Worm (Caenorhabditis elegans): ENCODE measurements around the gene nhr-168.
A peak's percentile ranks its signal among the peaks of the same experiment; 100 is the strongest.

nhr-168 gene

ce11 chrV:13357652-13358281, 24.1 kb upstream of the nhr-168 start, which contains the start of gene F32H5.1:
Gene F32H5.1, minus strand, starts transcription at chrV:13358037.
- TF ChIP-seq nhr-6 (tag; optimal IDR thresholded peaks at IDR 0.05): no peak
- no peak for TF ChIP-seq lin-39 (tag; optimal IDR thresholded peaks at IDR 0.05)
- peak; percentile 67 for TF ChIP-seq dmd-6 (GFP tag; IDR thresholded peaks at IDR 0.05)
- no peak for TF ChIP-seq saeg-2 (GFP tag; IDR thresholded peaks at IDR 0.05)
- TF ChIP-seq lin-13 (GFP tag; optimal IDR thresholded peaks at IDR 0.05): no peak
- TF ChIP-seq nhr-28 (tag; optimal IDR thresholded peaks at IDR 0.05): peak; percentile 42
- no peak for TF ChIP-seq ZK337.2 (GFP tag; IDR thresholded peaks at IDR 0.05)
- TF ChIP-seq mep-1 (tag; optimal IDR thresholded peaks at IDR 0.05): no peak
- no peak for TF ChIP-seq nhr-42 (GFP tag; IDR thresholded peaks at IDR 0.05)
- no peak for TF ChIP-seq F10B5.3 (tag; optimal IDR thresholded peaks at IDR 0.05)
- no peak for TF ChIP-seq ceh-44 (GFP tag; IDR thresholded peaks at IDR 0.05)
- no peak for TF ChIP-seq ceh-62 (tag; optimal IDR thresholded peaks at IDR 0.05)
- TF ChIP-seq nhr-77 (tag; optimal IDR thresholded peaks at IDR 0.05): no peak
- no peak for TF ChIP-seq spr-3 (GFP tag; optimal IDR thresholded peaks at IDR 0.05)
- peak in 1 of 2 experiments; percentile 11 for TF ChIP-seq lsy-2 (tag; optimal IDR thresholded peaks at IDR 0.05)
- no peak for TF ChIP-seq D1046.2 (GFP tag; IDR thresholded peaks at IDR 0.05)
- peak; percentile 31 for TF ChIP-seq dve-1 (tag; optimal IDR thresholded peaks at IDR 0.05; ENCODE audit: insufficient read depth)
- TF ChIP-seq Y48G9A.11 (GFP tag; IDR thresholded peaks at IDR 0.05): no peak
- no peak for TF ChIP-seq snpc-1.2 (GFP tag; IDR thresholded peaks at IDR 0.05)
- peak; percentile 81 for TF ChIP-seq ztf-7 (tag; optimal IDR thresholded peaks at IDR 0.05)
- no peak for TF ChIP-seq daf-8 (GFP tag; IDR thresholded peaks at IDR 0.05)
- TF ChIP-seq Y105C5A.15 (GFP tag; IDR thresholded peaks at IDR 0.05): no peak
- TF ChIP-seq ceh-82 (tag; optimal IDR thresholded peaks at IDR 0.05): no peak
- peak; percentile 88 for TF ChIP-seq pqm-1 (tag; optimal IDR thresholded peaks at IDR 0.05)
- peak; percentile 18 for TF ChIP-seq aha-1 (tag)

ce11 chrV:13356210-13356609, 22.5 kb upstream of the nhr-168 start:
- TF ChIP-seq Y75B8A.6 (GFP tag; IDR thresholded peaks at IDR 0.05): no peak
- peak in 1 of 2 experiments; percentile 82 for TF ChIP-seq unc-62 (GFP tag; optimal IDR thresholded peaks at IDR 0.05 in 1 of 2)
- TF ChIP-seq unc-62 (tag; optimal IDR thresholded peaks at IDR 0.05): no peak

- TF ChIP-seq lsy-2 (tag; optimal IDR thresholded peaks at IDR 0.05): peak in 1 of 2 experiments; percentile 19
- peak in 1 of 2 experiments; percentile 67 for TF ChIP-seq unc-62 (GFP tag; optimal IDR thresholded peaks at IDR 0.05 in 1 of 2)
- no peak for TF ChIP-seq unc-62 (tag; optimal IDR thresholded peaks at IDR 0.05)
- no peak for TF ChIP-seq F37D6.2 (tag; optimal IDR thresholded peaks at IDR 0.05)
Observed at ce11 chrV:13352415-13352814, 18.7 kb upstream of the nhr-168 start.

ce11 chrV:13351773-13352172, 18.1 kb upstream of the nhr-168 start:
- TF ChIP-seq ceh-20 (GFP tag; IDR thresholded peaks at IDR 0.05): peak; percentile 71
- peak in 1 of 2 experiments; percentile 99 for TF ChIP-seq unc-62 (GFP tag; optimal IDR thresholded peaks at IDR 0.05 in 1 of 2)
- TF ChIP-seq unc-62 (tag; optimal IDR thresholded peaks at IDR 0.05): no peak
- TF ChIP-seq attf-4 (tag; optimal IDR thresholded peaks at IDR 0.05): no peak
- TF ChIP-seq ztf-7 (tag; optimal IDR thresholded peaks at IDR 0.05): no peak
- peak in 1 of 2 experiments; percentile 30 for TF ChIP-seq lsy-2 (tag; optimal IDR thresholded peaks at IDR 0.05)

- TF ChIP-seq aha-1 (tag) (no peak), fkh-10 (GFP tag; optimal IDR thresholded peaks at IDR 0.05) (peak; percentile 11)
Observed at ce11 chrV:13350302-13350701, 16.6 kb upstream of the nhr-168 start.

ce11 chrV:13345867-13346328, 12.2 kb upstream of the nhr-168 start, which contains the start of gene twk-43:
Gene twk-43, plus strand, starts transcription at chrV:13346278.
- no peak for TF ChIP-seq duxl-1 (tag; optimal IDR thresholded peaks at IDR 0.05; ENCODE audit: poor library complexity)
- no peak for TF ChIP-seq nhr-25 (tag; optimal IDR thresholded peaks at IDR 0.05; ENCODE audit: borderline replicate concordance, insufficient read depth)
- TF ChIP-seq F10B5.3 (tag; optimal IDR thresholded peaks at IDR 0.05): no peak
- TF ChIP-seq daf-8 (GFP tag; IDR thresholded peaks at IDR 0.05): no peak
- no peak for TF ChIP-seq mdl-1 (tag; optimal IDR thresholded peaks at IDR 0.05)
- no peak for TF ChIP-seq ceh-62 (tag; optimal IDR thresholded peaks at IDR 0.05)
- TF ChIP-seq D1046.2 (GFP tag; IDR thresholded peaks at IDR 0.05): no peak
- TF ChIP-seq lin-38 (GFP tag; IDR thresholded peaks at IDR 0.05): no peak
- TF ChIP-seq lim-7 (GFP tag; IDR thresholded peaks at IDR 0.05): no peak
- TF ChIP-seq lin-39 (tag; optimal IDR thresholded peaks at IDR 0.05): no peak
- 0 out of 2 replicates have a peak, but pooled peaks have one; percentile 37 for TF ChIP-seq php-3 (GFP tag; IDR thresholded peaks at IDR 0.05)
- TF ChIP-seq daf-16 (GFP tag; optimal IDR thresholded peaks at IDR 0.05): peak in 1 of 2 experiments; percentile 44
- TF ChIP-seq daf-16 (tag; optimal IDR thresholded peaks at IDR 0.05): no peak
- TF ChIP-seq lin-29 (GFP tag; IDR thresholded peaks at IDR 0.05): no peak
- no peak for TF ChIP-seq jun-1 (tag; optimal IDR thresholded peaks at IDR 0.05)
